Fruit fly (Drosophila melanogaster): ENCODE data around the gene Ip259.

Ip259 gene

dm6 chr2L:10439174-10439573, 31.0 kb downstream of the Ip259 start, which contains the start of gene Nse4 (continued):
- TF ChIP-seq CG15073 (GFP tag; optimal IDR thresholded peaks at IDR 0.05) (no peak), Bteb2 (GFP tag; optimal IDR thresholded peaks at IDR 0.05) (no peak), CG8290 (GFP tag; optimal IDR thresholded peaks at IDR 0.05) (peak; percentile 38), CG8290 (tag; optimal IDR thresholded peaks at IDR 0.05) (no peak), Hr78 (GFP tag; optimal IDR thresholded peaks at IDR 0.05) (no peak), fd3F (GFP tag; optimal IDR thresholded peaks at IDR 0.05) (no peak), schlank (tag; optimal IDR thresholded peaks at IDR 0.05) (no peak), al (GFP tag; IDR thresholded peaks at IDR 0.05) (no peak), Hr39 (optimal IDR thresholded peaks at IDR 0.05) (no peak), Fer3 (tag; optimal IDR thresholded peaks at IDR 0.05) (no peak), cato (GFP tag; optimal IDR thresholded peaks at IDR 0.05; ENCODE audit: borderline replicate concordance) (no peak), ro (GFP tag; IDR thresholded peaks at IDR 0.05) (no peak), CG17912 (GFP tag; optimal IDR thresholded peaks at IDR 0.05) (no peak), so (GFP tag; IDR thresholded peaks at IDR 0.05) (no peak), Xbp1 (GFP tag; optimal IDR thresholded peaks at IDR 0.05) (no peak), Lim3 (GFP tag; IDR thresholded peaks at IDR 0.05) (no peak), Doc3 (GFP tag; IDR thresholded peaks at IDR 0.05; ENCODE audit: partially characterized antibody) (peak; percentile 46; the same call in 2 of the 3 replicates), maf-S (GFP tag; optimal IDR thresholded peaks at IDR 0.05) (no peak), caup (GFP tag; optimal IDR thresholded peaks at IDR 0.05; ENCODE audit: severe bottlenecking) (no peak), crc (GFP tag; optimal IDR thresholded peaks at IDR 0.05) (no peak), Med (GFP tag) (no peak), CG4328 (GFP tag; optimal IDR thresholded peaks at IDR 0.05) (no peak), hb (GFP tag; IDR thresholded peaks at IDR 0.05; ENCODE audit: partially characterized antibody) (peak; percentile 79; the same call in 2 of the 3 replicates), Sox102F (GFP tag; optimal IDR thresholded peaks at IDR 0.05) (no peak), CG6791 (GFP tag; IDR thresholded peaks at IDR 0.05; ENCODE audit: partially characterized antibody) (peak; percentile 90), gce (GFP tag; IDR thresholded peaks at IDR 0.05) (no peak), row (GFP tag; IDR thresholded peaks at IDR 0.05) (peak; percentile 40; the same call in 1 of the 3 replicates), CG3995 (GFP tag; optimal IDR thresholded peaks at IDR 0.05) (no peak), CG32532 (GFP tag; IDR thresholded peaks at IDR 0.05) (no peak), CG10654 (GFP tag; optimal IDR thresholded peaks at IDR 0.05) (no peak), Myb (GFP tag; optimal IDR thresholded peaks at IDR 0.05) (peak; percentile 4), luna (GFP tag; optimal IDR thresholded peaks at IDR 0.05) (no peak), CG2678 (tag; optimal IDR thresholded peaks at IDR 0.05) (no peak), ssp (GFP tag; IDR thresholded peaks at IDR 0.05) (peak; percentile 95), CG13296 (GFP tag; optimal IDR thresholded peaks at IDR 0.05) (no peak), ERR (GFP tag; optimal IDR thresholded peaks at IDR 0.05) (no peak), CG10321 (GFP tag; IDR thresholded peaks at IDR 0.05) (no peak), unc-4 (GFP tag; IDR thresholded peaks at IDR 0.05; ENCODE audit: partially characterized antibody) (peak; percentile 74), odd (GFP tag; optimal IDR thresholded peaks at IDR 0.05) (no peak), CG4404 (GFP tag; IDR thresholded peaks at IDR 0.05) (no peak), zen2 (GFP tag; IDR thresholded peaks at IDR 0.05; ENCODE audit: partially characterized antibody) (peak; percentile 77), pb (GFP tag; optimal IDR thresholded peaks at IDR 0.05) (no peak), CG14965 (GFP tag; optimal IDR thresholded peaks at IDR 0.05; ENCODE audit: borderline replicate concordance) (no peak), CG16813 (GFP tag; IDR thresholded peaks at IDR 0.05; ENCODE audit: partially characterized antibody) (peak; percentile 82), CG9437 (GFP tag; optimal IDR thresholded peaks at IDR 0.05) (no peak), CG2120 (GFP tag; optimal IDR thresholded peaks at IDR 0.05) (no peak), CG7556 (GFP tag; optimal IDR thresholded peaks at IDR 0.05) (no peak), CG2712 (tag; optimal IDR thresholded peaks at IDR 0.05) (peak; percentile 23), bowl (GFP tag; IDR thresholded peaks at IDR 0.05) (no peak), crp (GFP tag; optimal IDR thresholded peaks at IDR 0.05) (peak in 1 of 2 experiments; percentile 70), nmo (GFP tag; optimal IDR thresholded peaks at IDR 0.05) (peak; percentile 15)
